Worm (Caenorhabditis elegans) whole organism, young adult: ENCODE measurements around the gene athp-1.

Source experiments
- B0019.2 ChIP-seq: fragments of 200-800 bp; sonication (Bioruptor generic); conservative IDR thresholded peaks from 2 replicates; pipeline ENCODE4 v1.3.6; 2022; ENCODE audit warnings: missing genetic modification reagents, missing genetic modification characterization, missing compliant biosample characterization
- B0336.3 ChIP-seq: fragments of 200-800 bp; sonication (Bioruptor generic); IDR thresholded peaks from 2 replicates; pipeline ENCODE4 v1.3.6; 2022; ENCODE audit warnings: missing genetic modification characterization, missing compliant biosample characterization
- F23B12.7 ChIP-seq: sonication (generic microtip); optimal IDR thresholded peaks from 2 replicates; lab custom pipeline; 2017; ENCODE audit warnings: missing genetic modification characterization, mild to moderate bottlenecking, missing compliant biosample characterization, antibody characterized with exemption, moderate library complexity; ENCODE audit not compliant: insufficient read depth
- F37B4.10 ChIP-seq: fragments of 200-800 bp; sonication (Bioruptor generic); IDR thresholded peaks from 2 replicates; pipeline ENCODE4 v1.3.6; 2022; ENCODE audit warnings: missing genetic modification characterization, missing compliant biosample characterization
- F39B2.1 ChIP-seq: fragments of 200-800 bp; sonication (Bioruptor generic); IDR thresholded peaks from 2 replicates; pipeline ENCODE4 v1.3.6; 2022; ENCODE audit warnings: missing genetic modification reagents, missing genetic modification characterization, missing compliant biosample characterization
- F55B11.4 ChIP-seq: sonication (generic microtip); optimal IDR thresholded peaks from 2 replicates; lab custom pipeline; 2016; ENCODE audit warnings: missing compliant biosample characterization, missing genetic modification characterization, borderline replicate concordance; ENCODE audit not compliant: insufficient read depth
- F57A8.1 ChIP-seq: fragments of 200-800 bp; sonication (Bioruptor generic); optimal IDR thresholded peaks from 2 replicates; lab custom pipeline; 2018; ENCODE audit warnings: mild to moderate bottlenecking, missing genetic modification characterization, moderate library complexity, missing compliant biosample characterization
- K12H6.12 ChIP-seq: fragments of 200-800 bp; sonication (Bioruptor generic); optimal IDR thresholded peaks from 2 replicates; lab custom pipeline; 2018; ENCODE audit warnings: mild to moderate bottlenecking, missing genetic modification characterization, missing compliant biosample characterization
- Y53G8AR.9 ChIP-seq: fragments of 200-800 bp; sonication (Bioruptor generic); conservative IDR thresholded peaks from 2 replicates; pipeline ENCODE4 v1.3.6; 2022; ENCODE audit warnings: missing genetic modification reagents, missing genetic modification characterization, missing compliant biosample characterization
- Y56A3A.18 ChIP-seq: fragments of 200-800 bp; sonication (Bioruptor generic); IDR thresholded peaks from 2 replicates; pipeline ENCODE4 v1.3.6; 2022; ENCODE audit warnings: missing genetic modification reagents, missing genetic modification characterization, missing compliant biosample characterization
- Y67H2A.10 ChIP-seq: fragments of 200-800 bp; sonication (Bioruptor generic); conservative IDR thresholded peaks from 2 replicates; pipeline ENCODE4 v1.3.6; 2022; ENCODE audit warnings: missing genetic modification reagents, missing genetic modification characterization, missing compliant biosample characterization
- ZK185.1 ChIP-seq: sonication (generic microtip); optimal IDR thresholded peaks from 2 replicates; lab custom pipeline; 2016; ENCODE audit warnings: mild to moderate bottlenecking, missing genetic modification characterization, missing compliant biosample characterization; ENCODE audit not compliant: poor library complexity, severe bottlenecking
- aptf-3 ChIP-seq: fragments of 200-800 bp; sonication (Bioruptor generic); IDR thresholded peaks from 2 replicates; pipeline ENCODE4 v1.3.6; 2022; ENCODE audit warnings: missing genetic modification characterization, missing compliant biosample characterization
- attf-5 ChIP-seq: fragments of 200-800 bp; sonication (Bioruptor generic); optimal IDR thresholded peaks from 2 replicates; lab custom pipeline; 2018; ENCODE audit warnings: mild to moderate bottlenecking, missing genetic modification characterization, missing compliant biosample characterization
- bed-2 ChIP-seq: fragments of 200-800 bp; sonication (Bioruptor generic); IDR thresholded peaks from 2 replicates; pipeline ENCODE4 v1.3.6; 2022; ENCODE audit warnings: missing genetic modification reagents, missing genetic modification characterization, missing compliant biosample characterization
- ceh-27 ChIP-seq: fragments of 200-800 bp; sonication (Bioruptor generic); optimal IDR thresholded peaks from 2 replicates; lab custom pipeline; 2018; ENCODE audit warnings: mild to moderate bottlenecking, missing genetic modification characterization, moderate library complexity, missing compliant biosample characterization
- dpl-1 ChIP-seq: fragments of 150-350 bp; optimal IDR thresholded peaks from 2 replicates; lab custom pipeline; 2014; ENCODE audit warnings: missing biosample characterization, missing genetic modification reagents, missing genetic modification characterization
- ets-4 ChIP-seq: fragments of 200-800 bp; sonication (Bioruptor generic); optimal IDR thresholded peaks from 2 replicates; lab custom pipeline; 2018; ENCODE audit warnings: mild to moderate bottlenecking, missing genetic modification characterization, missing compliant biosample characterization
- fkh-3 ChIP-seq: sonication (generic microtip); optimal IDR thresholded peaks from 2 replicates; lab custom pipeline; 2016; ENCODE audit warnings: mild to moderate bottlenecking, missing genetic modification characterization, missing compliant biosample characterization
- hmg-20 ChIP-seq: fragments of 200-800 bp; sonication (Bioruptor generic); IDR thresholded peaks from 2 replicates; pipeline ENCODE4 v1.3.6; 2022; ENCODE audit warnings: missing genetic modification reagents, missing genetic modification characterization, missing compliant biosample characterization
- hrde-1 ChIP-seq: sonication (generic microtip); optimal IDR thresholded peaks from 2 replicates; lab custom pipeline; 2016; ENCODE audit warnings: missing genetic modification characterization, mild to moderate bottlenecking, missing compliant biosample characterization, moderate library complexity, missing genotype, missing genetic modification reagents, borderline replicate concordance
- lir-1 ChIP-seq: fragments of 200-800 bp; sonication (Bioruptor generic); conservative IDR thresholded peaks from 2 replicates; pipeline ENCODE4 v1.3.6; 2022; ENCODE audit warnings: missing genetic modification reagents, missing genetic modification characterization, missing compliant biosample characterization
- lsl-1 ChIP-seq: fragments of 200-800 bp; sonication (Bioruptor generic); optimal IDR thresholded peaks from 2 replicates; lab custom pipeline; 2018; ENCODE audit warnings: mild to moderate bottlenecking, missing genetic modification characterization, moderate library complexity, missing compliant biosample characterization
- madf-3 ChIP-seq: fragments of 200-800 bp; sonication (Bioruptor generic); IDR thresholded peaks from 2 replicates; pipeline ENCODE4 v1.3.6; 2022; ENCODE audit warnings: missing genetic modification reagents, missing genetic modification characterization, missing compliant biosample characterization
- mcd-1 ChIP-seq: fragments of 200-800 bp; sonication (Bioruptor generic); IDR thresholded peaks from 2 replicates; pipeline ENCODE4 v1.3.6; 2022; ENCODE audit warnings: missing genetic modification reagents, missing genetic modification characterization, missing compliant biosample characterization
- snpc-1.1 ChIP-seq: sonication (generic microtip); optimal IDR thresholded peaks from 2 replicates; lab custom pipeline; 2017; ENCODE audit warnings: missing genetic modification characterization, mild to moderate bottlenecking, missing compliant biosample characterization, antibody characterized with exemption, moderate library complexity, missing genotype, missing genetic modification reagents; ENCODE audit not compliant: insufficient read depth
- snpc-1.3 ChIP-seq: sonication (generic microtip); optimal IDR thresholded peaks from 2 replicates; lab custom pipeline; 2017; ENCODE audit warnings: missing genetic modification characterization, mild to moderate bottlenecking, missing compliant biosample characterization, antibody characterized with exemption, moderate library complexity, missing genotype, missing genetic modification reagents; ENCODE audit not compliant: insufficient read depth
- somi-1 ChIP-seq: fragments of 200-800 bp; sonication (Bioruptor generic); optimal IDR thresholded peaks from 2 replicates; lab custom pipeline; 2018; ENCODE audit warnings: mild to moderate bottlenecking, missing genetic modification characterization, missing compliant biosample characterization
- sptf-2 ChIP-seq: fragments of 200-800 bp; sonication (Bioruptor generic); optimal IDR thresholded peaks from 2 replicates; lab custom pipeline; 2018; ENCODE audit warnings: mild to moderate bottlenecking, missing genetic modification characterization, missing compliant biosample characterization
- unc-130 ChIP-seq: sonication (generic microtip); optimal IDR thresholded peaks from 2 replicates; lab custom pipeline; 2016; ENCODE audit warnings: missing genetic modification reagents, missing genetic modification characterization, missing compliant biosample characterization
- xnd-1 ChIP-seq: sonication (generic microtip); optimal IDR thresholded peaks from 2 replicates; lab custom pipeline; 2016; ENCODE audit warnings: missing genotype, missing genetic modification reagents, missing genetic modification characterization, missing compliant biosample characterization
- zfh-2 ChIP-seq: fragments of 200-800 bp; sonication (Bioruptor generic); conservative IDR thresholded peaks from 2 replicates; pipeline ENCODE4 v1.3.6; 2022; ENCODE audit warnings: missing genetic modification reagents, missing genetic modification characterization, missing compliant biosample characterization
- ztf-18 ChIP-seq: sonication (generic microtip); optimal IDR thresholded peaks from 2 replicates; lab custom pipeline; 2016; ENCODE audit warnings: missing genotype, mild to moderate bottlenecking, missing genetic modification characterization, missing compliant biosample characterization
- ztf-22 ChIP-seq: fragments of 200-800 bp; sonication (Bioruptor generic); optimal IDR thresholded peaks from 2 replicates; lab custom pipeline; 2018; ENCODE audit warnings: mild to moderate bottlenecking, missing genetic modification characterization, moderate library complexity, missing compliant biosample characterization
- ztf-25 ChIP-seq: fragments of 200-800 bp; sonication (Bioruptor generic); IDR thresholded peaks from 2 replicates; pipeline ENCODE4 v1.3.6; 2022; ENCODE audit warnings: missing genetic modification reagents, missing genetic modification characterization, missing compliant biosample characterization

Gene athp-1

DNA sequence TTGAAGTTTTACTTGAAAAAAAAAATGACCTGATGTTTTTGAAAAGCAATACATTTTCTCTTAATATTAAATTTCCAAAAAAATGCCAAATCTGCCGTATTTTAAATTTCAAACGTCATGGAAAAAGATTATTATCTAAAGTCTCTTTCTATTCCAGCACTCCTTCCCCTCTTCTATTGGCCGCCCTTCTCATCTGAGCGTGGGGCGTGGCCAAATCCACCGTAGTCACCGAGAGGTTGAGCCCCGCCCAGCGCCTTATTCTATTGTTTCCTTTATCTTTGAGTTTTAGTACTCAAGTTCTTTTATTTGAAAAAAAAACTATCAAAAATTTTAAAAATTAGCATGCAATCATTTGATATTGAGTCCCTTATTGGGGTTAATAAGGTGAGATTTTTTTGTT lies 38.5 kb downstream of the athp-1 start, which contains the start of gene vab-7:
Gene vab-7, plus strand, starts transcription at position 301 of the 400 bp plus-strand sequence.
- TF ChIP-seq Y53G8AR.9 (GFP tag; lab: Robert Waterston, UW) (no peak), unc-130 (GFP tag; lab: Kevin White, UChicago) (no peak), mcd-1 (GFP tag; lab: Robert Waterston, UW) (no peak), lsl-1 (GFP tag; lab: Kevin White, UChicago) (no peak), B0019.2 (GFP tag; lab: Robert Waterston, UW) (no peak), snpc-1.3 (no peak), attf-5 (GFP tag; lab: Kevin White, UChicago) (no peak), B0336.3 (GFP tag; lab: Robert Waterston, UW) (no peak), ztf-25 (GFP tag; lab: Robert Waterston, UW) (no peak), F55B11.4 (tag; lab: Kevin White, UChicago) (no peak), F57A8.1 (no peak), ztf-18 (tag; lab: Kevin White, UChicago) (no peak), snpc-1.1 (no peak), fkh-3 (tag; lab: Kevin White, UChicago) (no peak), Y56A3A.18 (no peak), F23B12.7 (tag; lab: Kevin White, UChicago) (no peak), sptf-2 (no peak)
- TF ChIP-seq, all 124 proteins: peak for 0

ce11 chrIII:10921474-10921873 lies 39.9 kb downstream of the athp-1 start:
- TF ChIP-seq bed-2 (GFP tag; lab: Robert Waterston, UW), result no peak
- peak; percentile 81 for TF ChIP-seq zfh-2 (GFP tag; lab: Robert Waterston, UW)

- no peak for TF ChIP-seq aptf-3 (GFP tag; lab: Robert Waterston, UW)
- TF ChIP-seq unc-130 (GFP tag; lab: Kevin White, UChicago), result no peak
- no peak for TF ChIP-seq ceh-27 (GFP tag; lab: Kevin White, UChicago)
- TF ChIP-seq lir-1 (GFP tag; lab: Robert Waterston, UW), result no peak
- TF ChIP-seq K12H6.12 (tag; lab: Kevin White, UChicago), result no peak
- TF ChIP-seq Y67H2A.10 (GFP tag; lab: Robert Waterston, UW), result no peak
- TF ChIP-seq F37B4.10 (GFP tag; lab: Robert Waterston, UW), result no peak
- TF ChIP-seq hmg-20 (GFP tag; lab: Robert Waterston, UW), result no peak
- TF ChIP-seq ZK185.1 (tag; lab: Kevin White, UChicago), result no peak
- no peak for TF ChIP-seq somi-1
- no peak for TF ChIP-seq ets-4
- no peak for TF ChIP-seq dpl-1 (GFP tag; lab: Kevin White, UChicago)
- TF ChIP-seq ztf-22 (GFP tag; lab: Kevin White, UChicago), result no peak
- TF ChIP-seq Y53G8AR.9 (GFP tag; lab: Robert Waterston, UW), result no peak
- TF ChIP-seq madf-3, result no peak
- TF ChIP-seq xnd-1, result no peak
- TF ChIP-seq hrde-1 (tag; lab: Kevin White, UChicago), result no peak
- no peak for TF ChIP-seq F39B2.1 (GFP tag; lab: Robert Waterston, UW)
These were observed 42.0 kb downstream of the athp-1 start for ce11 chrIII:10923539-10923938.
